Worm (Caenorhabditis elegans) whole organism, L1 larva: ENCODE data around the gene let-716.

Source experiments
- C04F5.9 ChIP-seq: sonication (generic microtip); optimal IDR thresholded peaks from 2 replicates; lab custom pipeline; 2016; ENCODE audit warnings: missing genetic modification characterization, missing compliant biosample characterization
- C16A3.4 ChIP-seq: fragments of 150-350 bp; optimal IDR thresholded peaks from 2 replicates; lab custom pipeline; 2014; ENCODE audit warnings: missing biosample characterization, missing genetic modification characterization
- C34B4.2 ChIP-seq: sonication (generic microtip); optimal IDR thresholded peaks from 2 replicates; lab custom pipeline; 2017; ENCODE audit warnings: mild to moderate bottlenecking, missing genetic modification characterization, missing compliant biosample characterization
- aha-1 ChIP-seq: fragments of 150-350 bp; optimal IDR thresholded peaks from 2 replicates; lab custom pipeline; 2014; ENCODE audit warnings: missing biosample characterization, missing genetic modification characterization
- aly-2 ChIP-seq: fragments of 150-350 bp; optimal IDR thresholded peaks from 2 replicates; lab custom pipeline; 2014; ENCODE audit warnings: missing biosample characterization, missing genetic modification characterization
- ama-1 ChIP-seq: fragments of 150-350 bp; optimal IDR thresholded peaks from 2 replicates; lab custom pipeline; 2014
- ceh-8 ChIP-seq: fragments of 200-800 bp; sonication (Bioruptor generic); optimal IDR thresholded peaks from 2 replicates; lab custom pipeline; 2018; ENCODE audit warnings: mild to moderate bottlenecking, missing genetic modification characterization, moderate library complexity, missing compliant biosample characterization
- ceh-82 ChIP-seq, 3 experiments: fragments of 150-350 bp in 1 of 3; sonication (generic microtip) in 2 of 3; optimal IDR thresholded peaks; 2 replicates each; lab custom pipeline; 2014 to 2017; ENCODE audit warnings: missing biosample characterization in 3 of 3, missing genetic modification characterization in 3 of 3
- dpl-1 ChIP-seq, 3 experiments: fragments of 150-350 bp in 2 of 3; sonication (generic microtip) in 1 of 3; optimal IDR thresholded peaks; 2 replicates each; lab custom pipeline; 2014 to 2017; ENCODE audit warnings: missing biosample characterization in 3 of 3, missing genetic modification characterization in 3 of 3, missing genetic modification reagents in 3 of 3
- efl-3 ChIP-seq: fragments of 200-800 bp; sonication (Bioruptor generic); optimal IDR thresholded peaks from 2 replicates; lab custom pipeline; 2018; ENCODE audit warnings: mild to moderate bottlenecking, missing genetic modification characterization, missing compliant biosample characterization
- egl-13 ChIP-seq: sonication (generic microtip); optimal IDR thresholded peaks from 2 replicates; lab custom pipeline; 2016; ENCODE audit warnings: missing genotype, missing genetic modification reagents, missing genetic modification characterization, missing compliant biosample characterization
- egl-27 ChIP-seq, 2 experiments: fragments of 150-350 bp in 1 of 2; sonication (generic microtip); optimal IDR thresholded peaks; 3 replicates each; lab custom pipeline; 2017 to 2018; ENCODE audit warnings: missing biosample characterization in 2 of 2, missing genetic modification characterization in 2 of 2, missing genetic modification reagents in 2 of 2
- fkh-4 ChIP-seq: sonication (generic microtip); optimal IDR thresholded peaks from 2 replicates; lab custom pipeline; 2016; ENCODE audit warnings: missing compliant biosample characterization, missing genetic modification characterization, borderline replicate concordance
- fkh-8 ChIP-seq: sonication (generic microtip); optimal IDR thresholded peaks from 2 replicates; lab custom pipeline; 2016; ENCODE audit warnings: mild to moderate bottlenecking, missing genetic modification characterization, missing compliant biosample characterization
- fos-1 ChIP-seq: fragments of 150-350 bp; optimal IDR thresholded peaks from 2 replicates; lab custom pipeline; 2014; ENCODE audit warnings: missing biosample characterization, missing genetic modification characterization
- hpl-2 ChIP-seq: fragments of 150-350 bp; optimal IDR thresholded peaks from 2 replicates; lab custom pipeline; 2014; ENCODE audit warnings: missing biosample characterization, missing genetic modification reagents, missing genetic modification characterization
- lin-13 ChIP-seq: fragments of 150-350 bp; optimal IDR thresholded peaks from 2 replicates; lab custom pipeline; 2014; ENCODE audit warnings: missing biosample characterization, missing genetic modification reagents, missing genetic modification characterization
- lin-15B ChIP-seq: fragments of 150-350 bp; sonication (generic microtip); optimal IDR thresholded peaks from 3 replicates; lab custom pipeline; 2014; ENCODE audit warnings: missing biosample characterization, missing genetic modification characterization
- lir-3 ChIP-seq: sonication (generic microtip); optimal IDR thresholded peaks from 2 replicates; lab custom pipeline; 2016; ENCODE audit warnings: mild to moderate bottlenecking, missing genetic modification characterization, moderate library complexity, missing compliant biosample characterization; ENCODE audit not compliant: poor library complexity
- lsy-2 ChIP-seq, 2 experiments: fragments of 150-350 bp; optimal IDR thresholded peaks; 2 replicates each; lab custom pipeline; 2014; ENCODE audit warnings: missing biosample characterization in 2 of 2, missing genetic modification characterization in 2 of 2
- mef-2 ChIP-seq: fragments of 150-350 bp; optimal IDR thresholded peaks from 2 replicates; lab custom pipeline; 2014; ENCODE audit warnings: missing biosample characterization, missing genetic modification characterization
- nhr-12 ChIP-seq: sonication (generic microtip); optimal IDR thresholded peaks from 2 replicates; lab custom pipeline; 2017; ENCODE audit warnings: missing biosample characterization, missing genetic modification characterization
- nhr-19 ChIP-seq: fragments of 200-800 bp; sonication (Bioruptor generic); conservative IDR thresholded peaks from 2 replicates; pipeline ENCODE4 v1.3.6; 2022; ENCODE audit warnings: missing genetic modification characterization, missing compliant biosample characterization
- nhr-20 ChIP-seq: sonication (generic microtip); optimal IDR thresholded peaks from 2 replicates; lab custom pipeline; 2016; ENCODE audit warnings: mild to moderate bottlenecking, missing genetic modification characterization, missing compliant biosample characterization
- nhr-47 ChIP-seq: sonication (generic microtip); optimal IDR thresholded peaks from 2 replicates; lab custom pipeline; 2016; ENCODE audit warnings: mild to moderate bottlenecking, missing genetic modification characterization, moderate library complexity, missing compliant biosample characterization
- nhr-71 ChIP-seq: sonication (generic microtip); optimal IDR thresholded peaks from 2 replicates; lab custom pipeline; 2016; ENCODE audit warnings: mild to moderate bottlenecking, missing genetic modification characterization, moderate library complexity, missing compliant biosample characterization
- nhr-77 ChIP-seq: fragments of 150-350 bp; optimal IDR thresholded peaks from 2 replicates; lab custom pipeline; 2014; ENCODE audit warnings: missing biosample characterization, missing genetic modification characterization
- nhr-84 ChIP-seq: sonication (generic microtip); optimal IDR thresholded peaks from 2 replicates; lab custom pipeline; 2017; ENCODE audit warnings: missing biosample characterization, missing genetic modification characterization
- nhr-85 ChIP-seq: sonication (generic microtip); peaks from one replicate; lab custom pipeline; 2016; ENCODE audit warnings: missing genetic modification characterization, inconsistent platforms, missing compliant biosample characterization
- pag-3 ChIP-seq: sonication (generic microtip); optimal IDR thresholded peaks from 2 replicates; lab custom pipeline; 2017; ENCODE audit warnings: missing genetic modification characterization, mild to moderate bottlenecking, missing compliant biosample characterization, antibody characterized with exemption, borderline replicate concordance; ENCODE audit not compliant: insufficient read depth
- pax-3 ChIP-seq: fragments of 200-800 bp; sonication (Bioruptor generic); optimal IDR thresholded peaks from 2 replicates; lab custom pipeline; 2018; ENCODE audit warnings: mild to moderate bottlenecking, missing genetic modification characterization, moderate library complexity, missing compliant biosample characterization
- rnt-1 ChIP-seq: sonication (generic microtip); optimal IDR thresholded peaks from 2 replicates; lab custom pipeline; 2016; ENCODE audit warnings: mild to moderate bottlenecking, missing genetic modification characterization, moderate library complexity, missing compliant biosample characterization
- snpc-4 ChIP-seq: fragments of 150-350 bp; optimal IDR thresholded peaks from 2 replicates; lab custom pipeline; 2014; ENCODE audit warnings: missing biosample characterization, missing genetic modification characterization
- snu-23 ChIP-seq: sonication (generic microtip); optimal IDR thresholded peaks from 2 replicates; lab custom pipeline; 2016; ENCODE audit warnings: missing genetic modification characterization, missing compliant biosample characterization
- sox-4 ChIP-seq: sonication (generic microtip); optimal IDR thresholded peaks from 2 replicates; lab custom pipeline; 2016; ENCODE audit warnings: missing genetic modification characterization, missing compliant biosample characterization
- sptf-1 ChIP-seq: fragments of 150-350 bp; optimal IDR thresholded peaks from 2 replicates; lab custom pipeline; 2014; ENCODE audit warnings: missing biosample characterization, missing genetic modification characterization
- tbx-2 ChIP-seq: sonication (generic microtip); optimal IDR thresholded peaks from 2 replicates; lab custom pipeline; 2016; ENCODE audit warnings: missing genetic modification characterization, missing compliant biosample characterization
- unc-130 ChIP-seq: fragments of 150-350 bp; optimal IDR thresholded peaks from 2 replicates; lab custom pipeline; 2017; ENCODE audit warnings: missing biosample characterization, missing genetic modification characterization, inconsistent platforms
- unc-98 ChIP-seq: fragments of 200-800 bp; sonication (Bioruptor generic); IDR thresholded peaks from 2 replicates; pipeline ENCODE4 v1.3.6; 2022; ENCODE audit warnings: missing genetic modification characterization, missing compliant biosample characterization
- zip-4 ChIP-seq: fragments of 200-800 bp; sonication (Bioruptor generic); optimal IDR thresholded peaks from 2 replicates; lab custom pipeline; 2018; ENCODE audit warnings: mild to moderate bottlenecking, missing genetic modification characterization, moderate library complexity, missing compliant biosample characterization
- ztf-4 ChIP-seq: fragments of 150-350 bp; optimal IDR thresholded peaks from 2 replicates; lab custom pipeline; 2014; ENCODE audit warnings: missing biosample characterization, missing genetic modification characterization

let-716 gene

DNA sequence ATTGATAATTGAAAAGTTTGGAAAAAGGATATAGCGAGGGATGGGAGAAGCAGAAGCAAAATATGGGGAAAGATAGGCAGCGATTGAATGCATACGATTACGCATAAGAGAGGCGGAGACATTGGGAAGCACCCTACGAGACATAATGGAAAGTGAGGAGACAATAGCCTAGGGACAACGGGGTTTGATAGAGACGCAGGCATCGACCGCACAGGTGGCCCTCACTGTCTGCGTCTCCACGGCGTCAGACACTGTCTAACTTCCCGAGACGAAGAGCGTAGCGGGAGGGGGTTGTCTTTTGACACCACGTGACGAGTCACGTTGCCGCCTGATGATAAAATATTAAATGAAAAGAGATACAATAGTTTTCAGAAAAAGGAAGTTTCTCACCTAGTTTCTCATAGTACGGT is 37.6 kb downstream of the let-716 start (continued):
- TF ChIP-seq unc-98 (GFP tag; lab: Robert Waterston, UW) (peak; percentile 85), aha-1 (tag; lab: Kevin White, UChicago) (peak; percentile 59), snu-23 (GFP tag; lab: Kevin White, UChicago) (peak; percentile 95), zip-4 (peak; percentile 77), egl-13 (peak; percentile 87), lin-13 (GFP tag; lab: Kevin White, UChicago) (peak; percentile 63), nhr-19 (GFP tag; lab: Robert Waterston, UW) (peak; percentile 96), snpc-4 (peak; percentile 73), fkh-8 (peak; percentile 92), nhr-47 (tag; lab: Kevin White, UChicago) (peak; percentile 97), tbx-2 (peak; percentile 96), ztf-4 (tag; lab: Kevin White, UChicago) (peak; percentile 89), nhr-20 (tag; lab: Kevin White, UChicago) (peak; percentile 98), unc-130 (tag; lab: Kevin White, UChicago) (peak; percentile 83), C34B4.2 (tag; lab: Kevin White, UChicago) (peak; percentile 53), C16A3.4 (no peak), lin-15B (tag; lab: Kevin White, UChicago) (no peak), ama-1 (lab: Kevin White, UChicago) (no peak), fos-1 (tag; lab: Kevin White, UChicago) (peak; percentile 60), nhr-71 (tag; lab: Kevin White, UChicago) (peak; percentile 99), nhr-84 (no peak), pag-3 (tag; lab: Kevin White, UChicago) (no peak), mef-2 (tag; lab: Kevin White, UChicago) (peak; percentile 69), dpl-1 (GFP tag; optimal IDR thresholded peaks at IDR 0.05; lab: Kevin White, UChicago) (peak; percentile 59 to 72 (median 69)), egl-27 (tag; optimal IDR thresholded peaks at IDR 0.05; lab: Kevin White, UChicago) (peak; percentile 51 to 73), lsy-2 (tag; optimal IDR thresholded peaks at IDR 0.05; lab: Kevin White, UChicago) (peak; percentile 81 to 88), fkh-4 (tag; lab: Kevin White, UChicago) (peak; percentile 77), sox-4 (tag; lab: Kevin White, UChicago) (peak; percentile 80), pax-3 (tag; lab: Kevin White, UChicago) (peak; percentile 88), aly-2 (tag; lab: Kevin White, UChicago) (peak; percentile 69), lir-3 (tag; lab: Kevin White, UChicago) (peak; percentile 76), efl-3 (GFP tag; lab: Kevin White, UChicago) (peak; percentile 61), hpl-2 (GFP tag; lab: Kevin White, UChicago) (peak; percentile 22), C04F5.9 (tag; lab: Kevin White, UChicago) (peak; percentile 76), nhr-12 (tag; lab: Kevin White, UChicago) (no peak), sptf-1 (tag; lab: Kevin White, UChicago) (no peak), ceh-82 (tag; optimal IDR thresholded peaks at IDR 0.05; lab: Kevin White, UChicago) (peak; percentile 72 to 87 (median 81)), ceh-8 (GFP tag; lab: Kevin White, UChicago) (peak; percentile 52), rnt-1 (peak; percentile 92), nhr-77 (tag; lab: Kevin White, UChicago) (peak; percentile 60)
- TF ChIP-seq, all 84 proteins: peak for 63

DNA sequence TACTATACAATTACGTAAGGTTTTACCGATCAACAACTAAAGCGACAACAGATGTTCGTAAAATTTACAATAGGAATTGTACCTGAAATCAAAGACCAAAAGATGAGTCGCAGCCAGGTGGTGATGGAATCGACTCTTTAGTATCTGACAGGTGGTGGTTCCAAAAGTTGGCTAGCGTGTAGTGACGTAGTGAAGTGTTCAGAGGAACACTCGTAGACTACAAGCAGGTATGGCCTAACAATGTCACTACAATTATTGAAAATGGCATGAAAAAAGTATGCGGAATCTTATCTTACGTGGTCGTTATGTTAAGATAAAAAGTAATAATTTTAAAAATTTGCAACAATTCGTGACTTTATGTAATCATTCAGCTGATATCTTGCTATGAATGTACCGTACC is 38.1 kb downstream of the let-716 start:
- TF ChIP-seq ztf-4 (tag; lab: Kevin White, UChicago) (no peak), aha-1 (tag; lab: Kevin White, UChicago) (no peak), ceh-82 (tag; optimal IDR thresholded peaks at IDR 0.05; lab: Kevin White, UChicago) (no peak), nhr-20 (tag; lab: Kevin White, UChicago) (no peak), nhr-85 (tag; lab: Kevin White, UChicago) (peak; percentile 74)
